Worm (Caenorhabditis elegans): ENCODE results near the gene tag-51.

tag-51 gene

DNA sequence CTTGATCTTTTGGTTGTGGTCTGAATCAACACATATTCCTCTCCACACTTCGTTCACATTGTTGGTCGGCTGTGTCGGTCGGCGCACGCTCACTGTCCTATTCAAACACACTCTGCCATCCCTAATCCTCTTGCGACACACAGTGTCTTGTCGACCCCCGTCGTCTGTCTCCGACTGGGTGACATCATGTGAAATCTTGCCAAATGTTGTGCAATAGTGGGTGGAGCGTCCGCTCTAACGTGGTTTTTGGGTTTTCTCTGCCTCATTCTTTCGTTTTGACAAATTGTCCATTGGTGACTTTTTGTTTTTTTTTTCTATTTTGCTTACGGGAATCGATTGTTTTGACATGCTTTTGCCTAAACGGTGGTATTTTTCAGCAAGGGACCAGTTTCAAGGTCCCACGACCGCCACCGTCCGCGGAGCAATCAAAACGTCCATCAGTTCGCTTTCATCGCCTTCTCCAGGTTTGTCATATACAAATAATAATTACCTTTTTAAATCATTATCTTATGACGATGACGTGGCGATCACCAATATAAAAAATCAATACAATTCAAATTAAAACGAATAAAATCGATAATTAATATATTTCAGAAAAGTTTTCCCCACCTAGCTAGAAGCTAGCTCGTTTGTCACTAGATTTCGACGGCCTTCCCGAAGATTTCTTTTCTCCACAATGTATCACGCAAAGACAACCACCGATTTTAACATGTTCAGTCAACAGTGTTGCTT, 20.1 kb upstream of the tag-51 start (continued):
- TF ChIP-seq fos-1 (tag; optimal IDR thresholded peaks at IDR 0.05) (peak; percentile 78), Y5F2A.4 (GFP tag; optimal IDR thresholded peaks at IDR 0.05) (no peak), mxl-2 (GFP tag; conservative IDR thresholded peaks at IDR 0.05) (0 out of 2 replicates have a peak, but pooled peaks have one; percentile 3), nhr-48 (tag; optimal IDR thresholded peaks at IDR 0.05) (peak; percentile 83), ces-1 (GFP tag; optimal IDR thresholded peaks at IDR 0.05) (no peak), nhr-76 (tag; optimal IDR thresholded peaks at IDR 0.05) (peak; percentile 37), spr-3 (GFP tag; optimal IDR thresholded peaks at IDR 0.05) (no peak), fkh-10 (GFP tag; optimal IDR thresholded peaks at IDR 0.05) (peak; percentile 96), mes-2 (tag; optimal IDR thresholded peaks at IDR 0.05; ENCODE audit: poor library complexity, severe bottlenecking) (peak; percentile 69), tag-97 (GFP tag; IDR thresholded peaks at IDR 0.05) (no peak), Y48G9A.11 (GFP tag; IDR thresholded peaks at IDR 0.05) (no peak), ceh-82 (tag; optimal IDR thresholded peaks at IDR 0.05) (no peak), ama-1 (optimal IDR thresholded peaks at IDR 0.05) (peak; percentile 97), unc-62 (GFP tag; optimal IDR thresholded peaks at IDR 0.05 in 1 of 2) (peak; percentile 25 to 100), unc-62 (tag; optimal IDR thresholded peaks at IDR 0.05) (no peak), lin-38 (GFP tag; IDR thresholded peaks at IDR 0.05) (peak; percentile 70), lin-39 (tag; optimal IDR thresholded peaks at IDR 0.05) (no peak), dmd-6 (GFP tag; IDR thresholded peaks at IDR 0.05) (peak; percentile 97), Y105C5A.15 (GFP tag; IDR thresholded peaks at IDR 0.05) (0 out of 2 replicates have a peak, but pooled peaks have one; percentile 27), nhr-10 (tag; optimal IDR thresholded peaks at IDR 0.05) (peak; percentile 88), pqm-1 (tag; optimal IDR thresholded peaks at IDR 0.05) (peak; percentile 35), zfp-3 (GFP tag; conservative IDR thresholded peaks at IDR 0.05) (peak; percentile 35; the same call in 1 of the 2 replicates), nhr-41 (GFP tag; IDR thresholded peaks at IDR 0.05) (no peak), nhr-42 (GFP tag; IDR thresholded peaks at IDR 0.05) (peak; percentile 82), daf-16 (GFP tag; optimal IDR thresholded peaks at IDR 0.05) (peak; percentile 17 to 53), daf-16 (tag; optimal IDR thresholded peaks at IDR 0.05) (peak; percentile 88), nhr-77 (tag; optimal IDR thresholded peaks at IDR 0.05) (peak; percentile 98), pha-4 (GFP tag; IDR thresholded peaks at IDR 0.05) (peak; percentile 79), pha-4 (tag; optimal IDR thresholded peaks at IDR 0.05) (peak; percentile 75), jun-1 (tag; optimal IDR thresholded peaks at IDR 0.05) (peak; percentile 85), spr-1 (tag; optimal IDR thresholded peaks at IDR 0.05) (peak; percentile 75), attf-4 (tag; optimal IDR thresholded peaks at IDR 0.05) (peak; percentile 1), nhr-102 (tag; optimal IDR thresholded peaks at IDR 0.05) (peak; percentile 76), madf-9 (GFP tag; conservative IDR thresholded peaks at IDR 0.05) (peak; percentile 57; the same call in 1 of the 2 replicates), mdl-1 (tag; optimal IDR thresholded peaks at IDR 0.05) (peak; percentile 86 to 98), lin-15B (tag; optimal IDR thresholded peaks at IDR 0.05) (no peak), ceh-62 (tag; optimal IDR thresholded peaks at IDR 0.05) (no peak), tra-1 (GFP tag; IDR thresholded peaks at IDR 0.05) (peak; percentile 77), sdz-12 (GFP tag; optimal IDR thresholded peaks at IDR 0.05) (no peak), zfp-2 (tag; optimal IDR thresholded peaks at IDR 0.05) (no peak), dmd-8 (GFP tag; IDR thresholded peaks at IDR 0.05) (no peak), Y75B8A.6 (GFP tag; IDR thresholded peaks at IDR 0.05) (no peak), lin-1 (GFP tag; IDR thresholded peaks at IDR 0.05) (peak; percentile 78; the same call in 1 of the 2 replicates), arid-1 (GFP tag; conservative IDR thresholded peaks at IDR 0.05) (peak; percentile 65; the same call in 1 of the 2 replicates), ceh-32 (tag; optimal IDR thresholded peaks at IDR 0.05; ENCODE audit: poor library complexity) (no peak), zip-2 (tag; optimal IDR thresholded peaks at IDR 0.05) (no peak), daf-8 (GFP tag; IDR thresholded peaks at IDR 0.05) (no peak), mxl-3 (GFP tag; optimal IDR thresholded peaks at IDR 0.05) (peak; percentile 99), T20F7.1 (GFP tag; optimal IDR thresholded peaks at IDR 0.05) (peak; percentile 73), ztf-7 (tag; optimal IDR thresholded peaks at IDR 0.05) (peak; percentile 98), ZK337.2 (GFP tag; IDR thresholded peaks at IDR 0.05) (no peak)
